Fruit fly (Drosophila melanogaster) Kc167 (cell line): ENCODE measurements around the gene CG9632.

ENCODE experiments used
- Myc ChIP-seq: fragments of >200 bp; optimal IDR thresholded peaks from 2 replicates; lab custom pipeline; 2017; ENCODE audit warnings: missing external identifiers
- Sin3A ChIP-seq: fragments of >200 bp; optimal IDR thresholded peaks from 2 replicates; lab custom pipeline; 2018; ENCODE audit warnings: missing external identifiers
- h ChIP-seq: fragments of >200 bp; optimal IDR thresholded peaks from 3 replicates; lab custom pipeline; 2018; ENCODE audit warnings: missing external identifiers
- insv ChIP-seq: fragments of >200 bp; optimal IDR thresholded peaks from 3 replicates; lab custom pipeline; 2018; ENCODE audit warnings: missing external identifiers
- psq ChIP-seq: fragments of >200 bp; optimal IDR thresholded peaks from 2 replicates; lab custom pipeline; 2017; ENCODE audit warnings: missing external identifiers
- ttk ChIP-seq: sonication (Bioruptor generic); optimal IDR thresholded peaks from 2 replicates; lab custom pipeline; 2017; ENCODE audit warnings: missing external identifiers

dm6 chr3R:15875611-15876010 is 15.6 kb downstream of the CG9632 start, which contains the start of gene CG31183:
- TF ChIP-seq psq (lab: Kevin White, UChicago) (no peak), Myc (lab: Kevin White, UChicago) (no peak), Sin3A (lab: Kevin White, UChicago) (no peak), h (no peak), ttk (lab: Kevin White, UChicago) (no peak), insv (lab: Kevin White, UChicago) (no peak)
